Worm (Caenorhabditis elegans) whole organism, L3 larva: Measurements from ENCODE around the gene josd-1.

Experiments
- aly-2 ChIP-seq: fragments of 150-350 bp; optimal IDR thresholded peaks from 2 replicates; lab custom pipeline; 2014; ENCODE audit warnings: missing biosample characterization, missing genetic modification characterization
- ceh-28 ChIP-seq: fragments of 150-350 bp; optimal IDR thresholded peaks from 2 replicates; lab custom pipeline; 2014; ENCODE audit warnings: missing biosample characterization, missing genetic modification reagents, missing genetic modification characterization
- ceh-82 ChIP-seq: fragments of 150-350 bp; optimal IDR thresholded peaks from 2 replicates; lab custom pipeline; 2014; ENCODE audit warnings: missing biosample characterization, missing genetic modification characterization
- jun-1 ChIP-seq: fragments of 150-350 bp; optimal IDR thresholded peaks from 2 replicates; lab custom pipeline; 2014; ENCODE audit warnings: missing biosample characterization, missing genetic modification reagents, missing genetic modification characterization
- nhr-23 ChIP-seq: fragments of 150-350 bp; optimal IDR thresholded peaks from 2 replicates; lab custom pipeline; 2014; ENCODE audit warnings: missing biosample characterization, missing genetic modification reagents, missing genetic modification characterization
- pha-4 ChIP-seq: fragments of 150-350 bp; optimal IDR thresholded peaks from 2 replicates; lab custom pipeline; 2014; ENCODE audit warnings: missing biosample characterization, missing genetic modification reagents, missing genetic modification characterization
- skn-1 ChIP-seq: fragments of 150-350 bp; optimal IDR thresholded peaks from 2 replicates; lab custom pipeline; 2014; ENCODE audit warnings: missing biosample characterization, missing genetic modification characterization
- snpc-4 ChIP-seq: fragments of 150-350 bp; optimal IDR thresholded peaks from 2 replicates; lab custom pipeline; 2014; ENCODE audit warnings: missing biosample characterization, missing genetic modification characterization
- tbx-2 ChIP-seq: sonication (generic microtip); optimal IDR thresholded peaks from 2 replicates; lab custom pipeline; 2016; ENCODE audit warnings: mild to moderate bottlenecking, missing genetic modification characterization, missing compliant biosample characterization

DNA sequence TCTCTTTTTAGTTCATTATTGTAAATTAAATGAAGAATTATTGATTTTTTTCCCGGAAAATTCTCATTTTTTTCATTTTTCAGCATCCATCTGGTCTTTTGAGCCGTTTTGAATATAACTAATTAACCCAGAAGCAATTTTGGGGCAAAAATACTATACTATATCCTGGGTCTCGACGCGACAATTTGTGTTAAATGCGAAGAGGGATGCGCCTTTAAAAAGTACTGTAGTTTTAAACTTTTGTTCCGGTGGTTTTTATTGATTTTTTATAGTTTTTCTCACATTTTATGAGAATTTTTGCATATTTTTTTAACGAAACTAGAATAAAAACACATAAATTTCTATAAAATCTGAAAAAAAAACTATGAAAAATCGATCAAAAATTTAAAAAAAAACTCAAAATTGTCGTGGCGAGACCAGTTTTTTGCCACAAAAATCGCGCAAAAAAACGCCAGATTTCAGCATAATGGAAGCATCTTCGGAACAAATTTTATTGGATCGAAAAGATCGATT is 48.4 kb upstream of the josd-1 start, which contains the start of gene tbcc-1:
- TF ChIP-seq nhr-23 (no peak), snpc-4 (no peak), pha-4 (tag; lab: Kevin White, UChicago) (no peak), ceh-28 (no peak), aly-2 (tag; lab: Kevin White, UChicago) (no peak), jun-1 (tag; lab: Kevin White, UChicago) (no peak), tbx-2 (no peak), ceh-82 (tag; lab: Kevin White, UChicago) (no peak), skn-1 (tag; lab: Kevin White, UChicago) (no peak)
